Fruit fly (Drosophila melanogaster): ENCODE data around the gene CG42486.
A peak's percentile ranks its signal among the peaks of the same experiment; 100 is the strongest.

The CG42486 gene

DNA sequence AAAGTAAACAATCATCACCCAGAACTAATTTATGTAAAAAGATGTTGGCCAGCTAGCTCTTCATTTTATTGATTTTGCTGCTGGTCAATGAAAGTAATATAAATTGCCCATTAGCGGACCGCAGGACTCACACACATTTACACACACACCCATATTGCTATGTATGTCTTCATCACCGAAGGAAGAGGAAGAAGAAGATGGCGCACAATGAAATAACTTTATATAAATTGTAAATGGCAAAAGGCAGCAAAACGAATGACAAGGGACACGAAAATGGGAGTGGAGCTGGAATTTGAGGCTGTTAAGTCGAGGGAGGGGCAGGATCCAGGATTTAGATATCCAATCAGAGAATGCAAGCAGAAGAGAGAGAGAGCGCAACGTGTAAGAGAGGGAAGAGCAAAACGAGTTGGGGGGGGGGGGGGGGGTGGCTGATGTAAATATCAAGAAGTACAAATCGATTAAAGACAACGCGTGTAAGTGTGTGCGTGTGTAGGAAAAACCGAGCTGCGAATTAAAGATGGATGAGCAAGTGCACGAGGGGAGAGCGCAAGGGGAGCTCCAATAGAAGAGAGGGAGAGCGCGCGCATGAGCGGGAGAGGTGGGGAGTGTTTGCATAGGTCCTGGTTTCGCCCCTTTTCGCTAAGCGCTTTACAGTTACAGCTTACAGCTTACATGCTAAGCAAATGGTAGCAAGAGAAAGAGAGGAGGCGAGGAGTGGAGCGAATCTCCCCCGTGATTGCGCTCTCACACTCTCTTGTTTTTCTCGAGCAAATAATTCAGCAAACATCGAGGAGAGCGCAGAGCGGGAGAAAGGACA is 38.5 kb upstream of the CG42486 start (continued):
- no peak for TF ChIP-seq CG10669 (GFP tag; optimal IDR thresholded peaks at IDR 0.05)
- no peak for TF ChIP-seq achi (GFP tag; optimal IDR thresholded peaks at IDR 0.05)
- no peak for TF ChIP-seq Blimp-1 (GFP tag; optimal IDR thresholded peaks at IDR 0.05)
- no peak for TF ChIP-seq cyc (GFP tag; optimal IDR thresholded peaks at IDR 0.05)
- TF ChIP-seq CG1621 (tag; optimal IDR thresholded peaks at IDR 0.05) = no peak
- no peak for TF ChIP-seq OdsH (GFP tag; optimal IDR thresholded peaks at IDR 0.05)
- no peak for TF ChIP-seq Hr38 (GFP tag; optimal IDR thresholded peaks at IDR 0.05)
- no peak for TF ChIP-seq Smox (GFP tag; optimal IDR thresholded peaks at IDR 0.05)
- TF ChIP-seq Lpt (GFP tag; optimal IDR thresholded peaks at IDR 0.05) = peak; percentile 26
- no peak for TF ChIP-seq Eip93F (GFP tag; optimal IDR thresholded peaks at IDR 0.05)
- no peak for TF ChIP-seq Met (GFP tag; optimal IDR thresholded peaks at IDR 0.05)
- no peak for TF ChIP-seq CG3032 (tag; optimal IDR thresholded peaks at IDR 0.05)
- TF ChIP-seq CG10631 (GFP tag; optimal IDR thresholded peaks at IDR 0.05) = no peak
- no peak for TF ChIP-seq pdm3 (GFP tag; optimal IDR thresholded peaks at IDR 0.05)
- TF ChIP-seq lz (GFP tag; optimal IDR thresholded peaks at IDR 0.05) = no peak
- no peak for TF ChIP-seq fd59A (GFP tag; optimal IDR thresholded peaks at IDR 0.05)
- no peak for TF ChIP-seq salr (GFP tag; optimal IDR thresholded peaks at IDR 0.05)
- no peak for TF ChIP-seq CG6276 (GFP tag; optimal IDR thresholded peaks at IDR 0.05)
- no peak for TF ChIP-seq CG16779 (tag; optimal IDR thresholded peaks at IDR 0.05)
- no peak for TF ChIP-seq spab (GFP tag; optimal IDR thresholded peaks at IDR 0.05)
- no peak for TF ChIP-seq CG6854 (GFP tag; optimal IDR thresholded peaks at IDR 0.05)
- TF ChIP-seq dac (GFP tag; optimal IDR thresholded peaks at IDR 0.05) = no peak
- no peak for TF ChIP-seq Hr39 (GFP tag; optimal IDR thresholded peaks at IDR 0.05)
- no peak for TF ChIP-seq fd85E (GFP tag; optimal IDR thresholded peaks at IDR 0.05)
- no peak for TF ChIP-seq CG8319 (GFP tag; optimal IDR thresholded peaks at IDR 0.05)
- peak; percentile 24 for TF ChIP-seq CG3919 (GFP tag; optimal IDR thresholded peaks at IDR 0.05)
- TF ChIP-seq Gug (GFP tag; IDR thresholded peaks at IDR 0.05) = no peak
- no peak for TF ChIP-seq Eip75B (GFP tag; optimal IDR thresholded peaks at IDR 0.05)
- TF ChIP-seq Sox15 (GFP tag; optimal IDR thresholded peaks at IDR 0.05) = no peak
- TF ChIP-seq CG6808 (GFP tag; optimal IDR thresholded peaks at IDR 0.05) = no peak
- TF ChIP-seq CG31627 (GFP tag; optimal IDR thresholded peaks at IDR 0.05) = no peak
- no peak for TF ChIP-seq CG8119 (GFP tag; IDR thresholded peaks at IDR 0.05)
- no peak for TF ChIP-seq Ets96B (tag; optimal IDR thresholded peaks at IDR 0.05)

dm6 chr2L:11806022-11806700 is 36.8 kb upstream of the CG42486 start:
- peak; percentile 11 for TF ChIP-seq esn (GFP tag; optimal IDR thresholded peaks at IDR 0.05)
- peak; percentile 42 for TF ChIP-seq CG11902 (GFP tag; optimal IDR thresholded peaks at IDR 0.05)
- TF ChIP-seq Sox15 (GFP tag; optimal IDR thresholded peaks at IDR 0.05) = no peak
- TF ChIP-seq Eip78C (GFP tag) = peak; percentile 48
- TF ChIP-seq Ets96B (tag; optimal IDR thresholded peaks at IDR 0.05) = no peak
- TF ChIP-seq fkh (GFP tag; optimal IDR thresholded peaks at IDR 0.05) = peak; percentile 27
- peak; percentile 1 for TF ChIP-seq Lpt (GFP tag; optimal IDR thresholded peaks at IDR 0.05)
- peak; percentile 41 for TF ChIP-seq vri (GFP tag; optimal IDR thresholded peaks at IDR 0.05)
- TF ChIP-seq Hr4 (GFP tag; optimal IDR thresholded peaks at IDR 0.05) = no peak
- no peak for TF ChIP-seq CG11294 (GFP tag; IDR thresholded peaks at IDR 0.05)

Data from whole organism, prepupa.